Fruit fly (Drosophila melanogaster) whole organism, embryonic: Measurements from ENCODE around the gene CG34300.

Experiments used
- Abd-B ChIP-seq: fragments of 200-800 bp; sonication (Bioruptor generic); optimal IDR thresholded peaks from 2 replicates; lab custom pipeline; 2018; ENCODE audit warnings: missing biosample characterization, mild to moderate bottlenecking, missing genetic modification characterization, moderate library complexity
- CG10366 ChIP-seq: fragments of 200-800 bp; sonication (Bioruptor generic); IDR thresholded peaks from 2 replicates; pipeline ENCODE4 v1.3.6; 2022; ENCODE audit warnings: missing biosample characterization, missing genetic modification characterization
- CG11398 ChIP-seq: fragments of 200-800 bp; sonication (Bioruptor generic); optimal IDR thresholded peaks from 2 replicates; lab custom pipeline; 2016; ENCODE audit warnings: missing biosample characterization, missing genetic modification characterization
- CG11695 ChIP-seq: fragments of 200-800 bp; sonication (Bioruptor generic); IDR thresholded peaks from 3 replicates; pipeline ENCODE4 v1.3.6; 2022; ENCODE audit warnings: missing biosample characterization, missing genetic modification characterization
- CG13287 ChIP-seq: fragments of 200-800 bp; sonication (Bioruptor generic); IDR thresholded peaks from 2 replicates; pipeline ENCODE4 v1.3.6; 2022; ENCODE audit warnings: missing biosample characterization, missing genetic modification characterization; ENCODE audit not compliant: partially characterized antibody
- CG15479 ChIP-seq: fragments of 200-800 bp; sonication (Bioruptor generic); optimal IDR thresholded peaks from 3 replicates; lab custom pipeline; 2019; ENCODE audit warnings: missing biosample characterization, mild to moderate bottlenecking, missing genetic modification characterization, moderate library complexity
- CG16863 ChIP-seq: fragments of 200-800 bp; sonication (Bioruptor generic); optimal IDR thresholded peaks from 3 replicates; lab custom pipeline; 2016; ENCODE audit warnings: missing biosample characterization, missing genetic modification characterization
- CG17385 ChIP-seq: fragments of 200-800 bp; sonication (Bioruptor generic); optimal IDR thresholded peaks from 3 replicates; lab custom pipeline; 2018; ENCODE audit warnings: missing biosample characterization, mild to moderate bottlenecking, missing genetic modification characterization
- CG18011 ChIP-seq: fragments of 200-800 bp; sonication (Bioruptor generic); optimal IDR thresholded peaks from 2 replicates; lab custom pipeline; 2017; ENCODE audit warnings: missing biosample characterization, missing genetic modification characterization, mild to moderate bottlenecking, moderate library complexity, missing genotype
- CG18619 ChIP-seq: fragments of 200-800 bp; sonication (Bioruptor generic); optimal IDR thresholded peaks from 3 replicates; lab custom pipeline; 2017; ENCODE audit warnings: missing biosample characterization, mild to moderate bottlenecking, missing genetic modification characterization
- CG32767 ChIP-seq: fragments of 200-800 bp; sonication (Bioruptor generic); IDR thresholded peaks from 2 replicates; pipeline ENCODE4 v1.3.6; 2022; ENCODE audit warnings: missing biosample characterization, missing genetic modification characterization
- CG3726 ChIP-seq: fragments of 200-800 bp; sonication (Bioruptor generic); IDR thresholded peaks from 3 replicates; pipeline ENCODE4, ENCODE4 v1.3.6; 2022; ENCODE audit warnings: missing biosample characterization, missing genetic modification characterization
- CG4360 ChIP-seq: fragments of 200-800 bp; sonication (Bioruptor generic); IDR thresholded peaks from 2 replicates; pipeline ENCODE4 v1.3.6; 2022; ENCODE audit warnings: missing biosample characterization, missing genetic modification characterization
- CG5180 ChIP-seq: fragments of 200-800 bp; sonication (Bioruptor generic); optimal IDR thresholded peaks from 3 replicates; lab custom pipeline; 2017; ENCODE audit warnings: missing biosample characterization, missing genetic modification characterization, mild to moderate bottlenecking, moderate library complexity, missing genetic modification reagents
- CG6254 ChIP-seq: fragments of 200-800 bp; sonication (Bioruptor generic); optimal IDR thresholded peaks from 3 replicates; lab custom pipeline; 2017; ENCODE audit warnings: mild to moderate bottlenecking, missing biosample characterization, missing genetic modification reagents, missing genetic modification characterization
- CG8089 ChIP-seq: fragments of 200-800 bp; sonication (Bioruptor generic); optimal IDR thresholded peaks from 3 replicates; lab custom pipeline; 2016; ENCODE audit warnings: missing biosample characterization, missing genetic modification characterization
- CG8290 ChIP-seq, 3 experiments: fragments of 200-800 bp; sonication (Bioruptor generic); optimal IDR thresholded peaks; 2 replicates each; lab custom pipeline; 2016 to 2019; ENCODE audit warnings: missing biosample characterization in 3 of 3, missing genetic modification characterization in 3 of 3, mild to moderate bottlenecking in 2 of 3, moderate library complexity in 1 of 3
- CG8944 ChIP-seq: fragments of 200-800 bp; sonication (Bioruptor generic); optimal IDR thresholded peaks from 3 replicates; lab custom pipeline; 2016; ENCODE audit warnings: missing biosample characterization, missing genetic modification characterization
- D ChIP-seq, 2 experiments: fragments of 200-800 bp in 1 of 2; fragments of >200 bp in 1 of 2; sonication (Bioruptor generic) in 1 of 2; optimal IDR thresholded peaks; 2 replicates in 1 of 2; 3 replicates in 1 of 2; lab custom pipeline; 2017; ENCODE audit warnings: mild to moderate bottlenecking in 1 of 2, missing biosample characterization in 1 of 2, missing genetic modification characterization in 1 of 2, missing genetic modification reagents in 1 of 2
- Eip74EF ChIP-seq, 2 experiments: fragments of 200-800 bp in 1 of 2; fragments of >200 bp in 1 of 2; sonication (Bioruptor generic) in 1 of 2; optimal IDR thresholded peaks; 2 replicates each; lab custom pipeline; 2017 to 2019; ENCODE audit warnings: missing biosample characterization in 2 of 2, missing genetic modification characterization in 2 of 2, mild to moderate bottlenecking in 1 of 2, moderate library complexity in 1 of 2
- MBD-R2 ChIP-seq: fragments of 200-800 bp; sonication (Bioruptor generic); IDR thresholded peaks from 2 replicates; pipeline ENCODE4 v1.3.6; 2022; ENCODE audit warnings: missing biosample characterization, missing genetic modification characterization
- NFAT ChIP-seq: fragments of 200-800 bp; sonication (Bioruptor generic); IDR thresholded peaks from 2 replicates; pipeline ENCODE4 v1.3.6; 2022; ENCODE audit warnings: missing biosample characterization, missing genetic modification characterization
- Nf-YB ChIP-seq: fragments of 200-800 bp; sonication (Bioruptor generic); optimal IDR thresholded peaks from 3 replicates; lab custom pipeline; 2019; ENCODE audit warnings: missing biosample characterization, mild to moderate bottlenecking, missing genetic modification characterization, moderate library complexity
- Rfx ChIP-seq: fragments of 200-800 bp; sonication (Bioruptor generic); IDR thresholded peaks from 2 replicates; pipeline ENCODE4 v1.3.6; 2022; ENCODE audit warnings: missing biosample characterization, missing genetic modification characterization
- abd-A ChIP-seq: fragments of 200-800 bp; sonication (Bioruptor generic); optimal IDR thresholded peaks from 3 replicates; lab custom pipeline; 2019; ENCODE audit warnings: missing biosample characterization, mild to moderate bottlenecking, missing genetic modification characterization, moderate library complexity
- az2 ChIP-seq: fragments of 200-800 bp; sonication (Bioruptor generic); optimal IDR thresholded peaks from 3 replicates; lab custom pipeline; 2016; ENCODE audit warnings: missing biosample characterization, missing genetic modification characterization
- bowl ChIP-seq: fragments of 200-800 bp; sonication (Bioruptor generic); IDR thresholded peaks from 2 replicates; pipeline ENCODE4 v1.3.6; 2022; ENCODE audit warnings: missing biosample characterization, missing genetic modification characterization
- cad ChIP-seq: fragments of >200 bp; optimal IDR thresholded peaks from 2 replicates; lab custom pipeline; 2017; ENCODE audit warnings: missing biosample characterization, missing genetic modification characterization
- cg ChIP-seq: fragments of 200-800 bp; sonication (Bioruptor generic); optimal IDR thresholded peaks from 3 replicates; lab custom pipeline; 2019; ENCODE audit warnings: missing biosample characterization, mild to moderate bottlenecking, missing genetic modification characterization, moderate library complexity
- ewg ChIP-seq: fragments of 200-800 bp; sonication (Bioruptor generic); optimal IDR thresholded peaks from 3 replicates; lab custom pipeline; 2017; ENCODE audit warnings: mild to moderate bottlenecking, missing biosample characterization, missing genetic modification reagents, missing genetic modification characterization
- fd102C ChIP-seq: fragments of 200-800 bp; sonication (Bioruptor generic); optimal IDR thresholded peaks from 2 replicates; lab custom pipeline; 2018; ENCODE audit warnings: missing biosample characterization, mild to moderate bottlenecking, missing genetic modification characterization, moderate library complexity
- fd3F ChIP-seq: fragments of 200-800 bp; sonication (Bioruptor generic); optimal IDR thresholded peaks from 2 replicates; lab custom pipeline; 2018; ENCODE audit warnings: missing biosample characterization, mild to moderate bottlenecking, missing genetic modification characterization, moderate library complexity
- lmd ChIP-seq: fragments of 200-800 bp; sonication (Bioruptor generic); IDR thresholded peaks from 2 replicates; pipeline ENCODE4 v1.3.6; 2022; ENCODE audit warnings: missing biosample characterization, missing genetic modification characterization
- maf-S ChIP-seq: fragments of 200-800 bp; sonication (Bioruptor generic); optimal IDR thresholded peaks from 2 replicates; lab custom pipeline; 2016; ENCODE audit warnings: missing biosample characterization, missing genetic modification characterization
- phol ChIP-seq: fragments of 200-800 bp; sonication (Bioruptor generic); optimal IDR thresholded peaks from 3 replicates; lab custom pipeline; 2018; ENCODE audit warnings: missing biosample characterization, mild to moderate bottlenecking, missing genetic modification characterization, moderate library complexity
- row ChIP-seq: fragments of 200-800 bp; sonication (Bioruptor generic); IDR thresholded peaks from 3 replicates; pipeline ENCODE4 v1.3.6; 2022; ENCODE audit warnings: missing biosample characterization, missing genetic modification characterization
- sc ChIP-seq, 3 experiments: fragments of >200 bp in 2 of 3; fragments of 200-800 bp in 1 of 3; sonication (Bioruptor generic) in 1 of 3; optimal IDR thresholded peaks; 2 replicates in 2 of 3; 3 replicates in 1 of 3; lab custom pipeline; 2017; ENCODE audit warnings: mild to moderate bottlenecking in 1 of 3, missing biosample characterization in 1 of 3, missing genetic modification characterization in 1 of 3, missing genetic modification reagents in 1 of 3
- seq ChIP-seq: fragments of 200-800 bp; sonication (Bioruptor generic); IDR thresholded peaks from 2 replicates; pipeline ENCODE4 v1.3.6; 2022; ENCODE audit warnings: missing biosample characterization, missing genetic modification characterization
- shn ChIP-seq: fragments of 200-800 bp; sonication (Bioruptor generic); optimal IDR thresholded peaks from 3 replicates; lab custom pipeline; 2016; ENCODE audit warnings: missing biosample characterization, missing genetic modification characterization
- sqz ChIP-seq: fragments of 200-800 bp; sonication (Bioruptor generic); optimal IDR thresholded peaks from 3 replicates; lab custom pipeline; 2018; ENCODE audit warnings: missing biosample characterization, mild to moderate bottlenecking, missing genetic modification characterization
- tll ChIP-seq, 2 experiments: fragments of 200-800 bp in 1 of 2; fragments of >200 bp in 1 of 2; sonication (Bioruptor generic) in 1 of 2; optimal IDR thresholded peaks; 2 replicates each; lab custom pipeline; 2017 to 2019; ENCODE audit warnings: missing biosample characterization in 2 of 2, missing genetic modification characterization in 2 of 2, mild to moderate bottlenecking in 1 of 2, moderate library complexity in 1 of 2
- tup ChIP-seq: fragments of 200-800 bp; sonication (Bioruptor generic); optimal IDR thresholded peaks from 2 replicates; lab custom pipeline; 2016; ENCODE audit warnings: missing biosample characterization, mild to moderate bottlenecking, missing genetic modification characterization, moderate library complexity
- zen ChIP-seq: fragments of 200-800 bp; sonication (Bioruptor generic); optimal IDR thresholded peaks from 3 replicates; lab custom pipeline; 2018; ENCODE audit warnings: missing biosample characterization, mild to moderate bottlenecking, missing genetic modification characterization, moderate library complexity

Gene CG34300

DNA sequence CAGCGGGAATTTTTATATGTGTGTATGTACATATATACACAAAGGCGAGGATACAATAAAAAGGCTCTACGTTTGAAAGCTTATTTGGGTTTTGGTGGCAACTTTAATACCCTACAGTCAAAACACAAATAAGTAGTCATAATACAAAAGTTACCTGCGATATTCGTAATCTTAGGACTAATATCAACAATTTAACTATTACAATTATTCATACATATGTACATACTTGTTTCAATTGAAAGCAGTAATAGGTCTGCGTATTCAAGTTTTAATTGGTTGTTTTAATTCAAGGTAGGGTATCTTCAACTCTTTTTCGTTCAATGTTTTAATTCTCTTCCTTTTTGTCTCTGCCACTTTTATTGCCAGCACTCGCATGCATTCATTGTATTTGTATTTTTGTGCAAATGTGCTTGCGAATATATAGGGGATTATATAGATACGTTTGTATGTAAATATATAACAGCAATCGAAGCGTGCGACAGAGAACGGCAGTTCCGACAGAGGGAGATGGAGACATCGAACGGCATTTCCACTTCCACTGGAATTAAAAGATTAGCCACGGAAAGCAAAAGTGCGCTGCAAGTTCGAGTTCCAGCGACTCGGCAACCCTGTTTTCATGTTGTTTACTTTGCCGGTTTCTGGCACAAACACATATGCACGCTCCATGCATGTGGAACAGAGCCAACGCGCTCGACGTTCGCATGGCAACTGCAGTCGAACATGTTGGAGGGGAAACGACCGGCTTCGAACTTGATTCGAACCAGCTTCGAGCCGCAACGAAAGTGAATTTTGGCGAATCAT lies 29.8 kb downstream of the CG34300 start (continued):
- peak; percentile 42 for TF ChIP-seq CG8290 (GFP tag; optimal IDR thresholded peaks at IDR 0.05; lab: Kevin White, UChicago)
- peak in 1 of 2 experiments; percentile 76 for TF ChIP-seq CG8290 (tag; optimal IDR thresholded peaks at IDR 0.05; lab: Kevin White, UChicago)
- TF ChIP-seq shn = peak; percentile 32
- peak; percentile 32 for TF ChIP-seq maf-S (GFP tag; lab: Kevin White, UChicago)
- no peak for TF ChIP-seq Eip74EF (GFP tag; optimal IDR thresholded peaks at IDR 0.05; lab: Kevin White, UChicago)
- TF ChIP-seq lmd (GFP tag; lab: Robert Waterston, UW) = no peak
- TF ChIP-seq D (optimal IDR thresholded peaks at IDR 0.05; lab: Kevin White, UChicago) = no peak
- TF ChIP-seq D (GFP tag; optimal IDR thresholded peaks at IDR 0.05; lab: Kevin White, UChicago) = peak; percentile 36
- TF ChIP-seq tup = peak; percentile 36
- TF ChIP-seq CG6254 (GFP tag; lab: Kevin White, UChicago) = peak; percentile 61
- 0 out of 3 replicates have a peak, but pooled peaks have one; percentile 20 for TF ChIP-seq CG3726 (GFP tag; lab: Robert Waterston, UW)
- peak; percentile 17; the same call in 1 of the 2 replicates for TF ChIP-seq MBD-R2 (GFP tag; lab: Robert Waterston, UW)

- peak; percentile 76 for TF ChIP-seq CG4360
- TF ChIP-seq tll (GFP tag; optimal IDR thresholded peaks at IDR 0.05; lab: Kevin White, UChicago) = peak in 1 of 2 experiments; percentile 93
- peak; percentile 68 for TF ChIP-seq CG15479 (GFP tag; lab: Kevin White, UChicago)
- peak; percentile 20 for TF ChIP-seq cg (GFP tag; lab: Kevin White, UChicago)
- peak; percentile 55 for TF ChIP-seq zen
- TF ChIP-seq CG18619 = no peak
- TF ChIP-seq CG17385 (GFP tag; lab: Kevin White, UChicago) = peak; percentile 56
- no peak for TF ChIP-seq Rfx (GFP tag; lab: Robert Waterston, UW)
- TF ChIP-seq CG11695 = no peak
- TF ChIP-seq cad = peak; percentile 19
- TF ChIP-seq sqz (GFP tag; lab: Kevin White, UChicago) = peak; percentile 57
Observed at dm6 chr3R:30275970-30276369, 30.5 kb downstream of the CG34300 start.

DNA sequence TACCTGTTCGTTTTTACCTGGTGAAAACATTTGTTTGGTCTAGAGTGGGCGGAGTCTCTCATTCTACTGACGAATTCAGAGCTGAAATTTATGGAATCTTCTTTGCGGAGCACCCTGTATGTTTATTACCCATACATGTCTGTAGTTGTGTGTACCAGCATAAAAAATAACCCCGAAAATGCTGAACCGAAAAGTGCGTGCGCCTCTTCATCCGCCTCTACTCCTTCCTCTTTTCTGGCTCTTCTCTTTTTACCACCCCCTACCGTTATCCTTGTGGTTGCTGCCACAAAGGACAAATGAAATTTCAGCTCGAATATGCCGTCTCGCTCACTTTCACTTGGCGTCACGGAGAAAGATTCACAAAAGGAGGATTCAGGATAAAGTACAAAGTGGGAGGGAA lies 32.5 kb downstream of the CG34300 start:
- peak; percentile 86 for TF ChIP-seq CG6254 (GFP tag; lab: Kevin White, UChicago)
- no peak for TF ChIP-seq az2 (GFP tag; lab: Kevin White, UChicago)
- no peak for TF ChIP-seq CG11398 (GFP tag; lab: Kevin White, UChicago)
- TF ChIP-seq CG5180 (GFP tag; lab: Kevin White, UChicago) = peak; percentile 56
- no peak for TF ChIP-seq phol (tag; lab: Kevin White, UChicago)
- peak; percentile 26 for TF ChIP-seq ewg (GFP tag; lab: Kevin White, UChicago)
- 0 out of 2 replicates have a peak, but pooled peaks have one; percentile 21 for TF ChIP-seq NFAT (GFP tag; lab: Robert Waterston, UW)
- TF ChIP-seq D (optimal IDR thresholded peaks at IDR 0.05; lab: Kevin White, UChicago) = peak; percentile 42
- TF ChIP-seq D (GFP tag; optimal IDR thresholded peaks at IDR 0.05; lab: Kevin White, UChicago) = no peak
- no peak for TF ChIP-seq sc (optimal IDR thresholded peaks at IDR 0.05; lab: Kevin White, UChicago)
- no peak for TF ChIP-seq sc (GFP tag; optimal IDR thresholded peaks at IDR 0.05; lab: Kevin White, UChicago)
- no peak for TF ChIP-seq CG13287 (GFP tag; lab: Robert Waterston, UW)
- no peak for TF ChIP-seq CG8944 (GFP tag; lab: Kevin White, UChicago)
- peak; percentile 52 for TF ChIP-seq cg (GFP tag; lab: Kevin White, UChicago)
- peak; percentile 90 for TF ChIP-seq cad
- peak; percentile 47 for TF ChIP-seq abd-A (tag; lab: Kevin White, UChicago)
- TF ChIP-seq seq (GFP tag; lab: Robert Waterston, UW) = peak; percentile 45; the same call in 1 of the 2 replicates
- TF ChIP-seq CG18011 (GFP tag; lab: Kevin White, UChicago) = no peak
- no peak for TF ChIP-seq CG16863 (GFP tag; lab: Kevin White, UChicago)
- TF ChIP-seq fd102C (GFP tag; lab: Kevin White, UChicago) = no peak
- no peak for TF ChIP-seq bowl
- TF ChIP-seq Nf-YB (GFP tag; lab: Kevin White, UChicago) = peak; percentile 95
- TF ChIP-seq CG8089 = no peak
- TF ChIP-seq CG32767 = no peak
- no peak for TF ChIP-seq Rfx (GFP tag; lab: Robert Waterston, UW)
- TF ChIP-seq Abd-B (GFP tag; lab: Kevin White, UChicago) = no peak
- peak; percentile 19; the same call in 1 of the 2 replicates for TF ChIP-seq CG10366 (GFP tag; lab: Robert Waterston, UW)
- TF ChIP-seq row (GFP tag; lab: Robert Waterston, UW) = peak; percentile 6; the same call in 1 of the 3 replicates
- no peak for TF ChIP-seq fd3F (GFP tag; lab: Kevin White, UChicago)
